Fruit fly (Drosophila melanogaster) whole organism, embryonic: Measurements from ENCODE around the gene D.

Source experiments
- ATbp ChIP-seq: fragments of 200-800 bp; sonication (Bioruptor generic); optimal IDR thresholded peaks from 2 replicates; lab custom pipeline; 2017; ENCODE audit warnings: missing biosample characterization, mild to moderate bottlenecking, missing genetic modification characterization, missing genetic modification reagents
- CG10462 ChIP-seq: fragments of 200-800 bp; sonication (Bioruptor generic); optimal IDR thresholded peaks from 2 replicates; lab custom pipeline; 2016; ENCODE audit warnings: missing biosample characterization, missing genetic modification characterization
- CG11247 ChIP-seq: fragments of 200-800 bp; sonication (Bioruptor generic); IDR thresholded peaks from 2 replicates; pipeline ENCODE4 v1.3.6; 2022; ENCODE audit warnings: missing biosample characterization, missing genetic modification characterization
- CG11504 ChIP-seq: fragments of 200-800 bp; sonication (Bioruptor generic); optimal IDR thresholded peaks from 3 replicates; lab custom pipeline; 2019; ENCODE audit warnings: missing biosample characterization, mild to moderate bottlenecking, missing genetic modification characterization, moderate library complexity
- CG12155 ChIP-seq: fragments of 200-800 bp; sonication (Bioruptor generic); optimal IDR thresholded peaks from 3 replicates; lab custom pipeline; 2016; ENCODE audit warnings: missing biosample characterization, missing genetic modification characterization
- CG13424 ChIP-seq: fragments of 200-800 bp; sonication (Bioruptor generic); optimal IDR thresholded peaks from 2 replicates; lab custom pipeline; 2019; ENCODE audit warnings: missing biosample characterization, mild to moderate bottlenecking, missing genetic modification characterization, moderate library complexity
- CG14441 ChIP-seq: fragments of 200-800 bp; sonication (Bioruptor generic); IDR thresholded peaks from 2 replicates; pipeline ENCODE4 v1.3.6; 2022; ENCODE audit warnings: missing biosample characterization, missing genetic modification characterization
- CG14860 ChIP-seq: fragments of 200-800 bp; sonication (Bioruptor generic); IDR thresholded peaks from 3 replicates; pipeline ENCODE4 v1.3.6; 2022; ENCODE audit warnings: missing biosample characterization, missing genetic modification characterization; ENCODE audit not compliant: partially characterized antibody
- CG15601 ChIP-seq: fragments of 200-800 bp; sonication (Bioruptor generic); optimal IDR thresholded peaks from 3 replicates; lab custom pipeline; 2019; ENCODE audit warnings: missing biosample characterization, mild to moderate bottlenecking, missing genetic modification characterization, moderate library complexity
- CG1603 ChIP-seq: fragments of 200-800 bp; sonication (Bioruptor generic); optimal IDR thresholded peaks from 2 replicates; lab custom pipeline; 2019; ENCODE audit warnings: missing biosample characterization, mild to moderate bottlenecking, missing genetic modification characterization, moderate library complexity
- CG16813 ChIP-seq: fragments of 200-800 bp; sonication (Bioruptor generic); IDR thresholded peaks from 3 replicates; pipeline ENCODE4 v1.3.6; 2022; ENCODE audit warnings: missing biosample characterization, missing genetic modification characterization; ENCODE audit not compliant: partially characterized antibody
- CG18011 ChIP-seq: fragments of 200-800 bp; sonication (Bioruptor generic); optimal IDR thresholded peaks from 2 replicates; lab custom pipeline; 2017; ENCODE audit warnings: missing biosample characterization, missing genetic modification characterization, mild to moderate bottlenecking, moderate library complexity, missing genotype
- CG2199 ChIP-seq: fragments of 200-800 bp; sonication (Bioruptor generic); IDR thresholded peaks from 3 replicates; pipeline ENCODE4 v1.3.6; 2022; ENCODE audit warnings: missing biosample characterization, missing genetic modification characterization
- CG2678 ChIP-seq: fragments of 200-800 bp; sonication (Bioruptor generic); optimal IDR thresholded peaks from 3 replicates; lab custom pipeline; 2019; ENCODE audit warnings: missing biosample characterization, mild to moderate bottlenecking, missing genetic modification characterization, moderate library complexity
- CG31441 ChIP-seq: fragments of 200-800 bp; sonication (Bioruptor generic); IDR thresholded peaks from 2 replicates; pipeline ENCODE4 v1.3.6; 2022; ENCODE audit warnings: missing biosample characterization, missing genetic modification characterization
- CG33213 ChIP-seq: fragments of 200-800 bp; sonication (Bioruptor generic); optimal IDR thresholded peaks from 3 replicates; lab custom pipeline; 2016; ENCODE audit warnings: missing biosample characterization, missing genetic modification characterization
- CG33557 ChIP-seq: fragments of 200-800 bp; sonication (Bioruptor generic); optimal IDR thresholded peaks from 2 replicates; lab custom pipeline; 2019; ENCODE audit warnings: missing biosample characterization, mild to moderate bottlenecking, missing genetic modification characterization, moderate library complexity
- CG34422 ChIP-seq: fragments of 200-800 bp; sonication (Bioruptor generic); IDR thresholded peaks from 3 replicates; pipeline ENCODE4 v1.3.6; 2022; ENCODE audit warnings: missing biosample characterization, missing genetic modification characterization
- CG4424 ChIP-seq: fragments of 200-800 bp; sonication (Bioruptor generic); optimal IDR thresholded peaks from 3 replicates; lab custom pipeline; 2016; ENCODE audit warnings: missing biosample characterization, missing genetic modification characterization
- CG6654 ChIP-seq: fragments of 200-800 bp; sonication (Bioruptor generic); optimal IDR thresholded peaks from 2 replicates; lab custom pipeline; 2017; ENCODE audit warnings: missing biosample characterization, mild to moderate bottlenecking, missing genetic modification characterization
- CG7839 ChIP-seq: fragments of 200-800 bp; sonication (Bioruptor generic); optimal IDR thresholded peaks from 3 replicates; lab custom pipeline; 2018; ENCODE audit warnings: missing biosample characterization, mild to moderate bottlenecking, missing genetic modification characterization, moderate library complexity
- CG7963 ChIP-seq: fragments of 200-800 bp; sonication (Bioruptor generic); IDR thresholded peaks from 3 replicates; pipeline ENCODE4 v1.3.6; 2022; ENCODE audit warnings: missing biosample characterization, missing genetic modification characterization; ENCODE audit not compliant: partially characterized antibody
- CG8924 ChIP-seq: fragments of 200-800 bp; optimal IDR thresholded peaks from 3 replicates; lab custom pipeline; 2019; ENCODE audit warnings: missing biosample characterization, mild to moderate bottlenecking, missing genetic modification characterization, moderate library complexity
- CG9727 ChIP-seq: fragments of 200-800 bp; sonication (Bioruptor generic); optimal IDR thresholded peaks from 3 replicates; lab custom pipeline; 2017; ENCODE audit warnings: missing biosample characterization, mild to moderate bottlenecking, missing genetic modification characterization
- Camta ChIP-seq: fragments of 200-800 bp; sonication (Bioruptor generic); optimal IDR thresholded peaks from 2 replicates; lab custom pipeline; 2016; ENCODE audit warnings: missing biosample characterization, missing genetic modification characterization
- Dad ChIP-seq: fragments of 200-800 bp; sonication (Bioruptor generic); optimal IDR thresholded peaks from 3 replicates; lab custom pipeline; 2016; ENCODE audit warnings: missing biosample characterization, missing genetic modification characterization
- HLH4C ChIP-seq: fragments of 200-800 bp; sonication (Bioruptor generic); IDR thresholded peaks from 3 replicates; pipeline ENCODE4 v1.3.6; 2022; ENCODE audit warnings: missing biosample characterization, missing genetic modification characterization; ENCODE audit not compliant: partially characterized antibody
- Hr51 ChIP-seq, 2 experiments: fragments of 200-800 bp; sonication (Bioruptor generic); optimal IDR thresholded peaks; 2 replicates in 1 of 2; 3 replicates in 1 of 2; lab custom pipeline; 2016 to 2018; ENCODE audit warnings: missing biosample characterization in 2 of 2, missing genetic modification characterization in 2 of 2, mild to moderate bottlenecking in 1 of 2, moderate library complexity in 1 of 2
- Hr78 ChIP-seq, 2 experiments: fragments of 200-800 bp in 1 of 2; fragments of >200 bp in 1 of 2; sonication (Bioruptor generic) in 1 of 2; optimal IDR thresholded peaks; 2 replicates each; lab custom pipeline; 2017 to 2019; ENCODE audit warnings: missing biosample characterization in 2 of 2, missing genetic modification characterization in 2 of 2, mild to moderate bottlenecking in 1 of 2, moderate library complexity in 1 of 2
- Hsf ChIP-seq: fragments of 200-800 bp; sonication (Bioruptor generic); optimal IDR thresholded peaks from 3 replicates; lab custom pipeline; 2016; ENCODE audit warnings: missing biosample characterization, missing genetic modification characterization
- MBD-R2 ChIP-seq: fragments of 200-800 bp; sonication (Bioruptor generic); IDR thresholded peaks from 2 replicates; pipeline ENCODE4 v1.3.6; 2022; ENCODE audit warnings: missing biosample characterization, missing genetic modification characterization
- Mad ChIP-seq: fragments of 200-800 bp; sonication (Bioruptor generic); optimal IDR thresholded peaks from 2 replicates; lab custom pipeline; 2016; ENCODE audit warnings: missing biosample characterization, missing genetic modification characterization
- PHDP ChIP-seq: fragments of 200-800 bp; sonication (Bioruptor generic); optimal IDR thresholded peaks from 3 replicates; lab custom pipeline; 2018; ENCODE audit warnings: missing biosample characterization, mild to moderate bottlenecking, missing genetic modification characterization, moderate library complexity
- Ravus ChIP-seq: fragments of 200-800 bp; sonication (Bioruptor generic); IDR thresholded peaks from 2 replicates; pipeline ENCODE4 v1.3.6; 2022; ENCODE audit warnings: missing biosample characterization, missing genetic modification characterization
- amos ChIP-seq: fragments of 200-800 bp; sonication (Bioruptor generic); IDR thresholded peaks from 2 replicates; pipeline ENCODE4 v1.3.6; 2022; ENCODE audit warnings: missing biosample characterization, missing genetic modification characterization; ENCODE audit not compliant: partially characterized antibody
- bsh ChIP-seq, 2 experiments: fragments of 200-800 bp; sonication (Bioruptor generic); optimal IDR thresholded peaks; 2 replicates each; lab custom pipeline; 2017 to 2018; ENCODE audit warnings: mild to moderate bottlenecking in 2 of 2, missing biosample characterization in 2 of 2, missing genetic modification characterization in 2 of 2, moderate library complexity in 1 of 2
- chm ChIP-seq: fragments of 200-800 bp; sonication (Bioruptor generic); IDR thresholded peaks from 2 replicates; pipeline ENCODE4 v1.3.6; 2022; ENCODE audit warnings: missing biosample characterization, missing genetic modification characterization
- corto ChIP-seq: fragments of 200-800 bp; sonication (Bioruptor generic); optimal IDR thresholded peaks from 2 replicates; lab custom pipeline; 2016; ENCODE audit warnings: missing biosample characterization, mild to moderate bottlenecking, missing genetic modification characterization, moderate library complexity
- gem ChIP-seq: fragments of 200-800 bp; sonication (Bioruptor generic); optimal IDR thresholded peaks from 2 replicates; lab custom pipeline; 2019; ENCODE audit warnings: missing biosample characterization, mild to moderate bottlenecking, missing genetic modification characterization, moderate library complexity
- h ChIP-seq: fragments of >200 bp; optimal IDR thresholded peaks from 2 replicates; lab custom pipeline; 2017
- ham ChIP-seq: fragments of 200-800 bp; sonication (Bioruptor generic); IDR thresholded peaks from 2 replicates; pipeline ENCODE4 v1.3.6; 2022; ENCODE audit warnings: missing biosample characterization, missing genetic modification characterization
- lilli ChIP-seq: fragments of 200-800 bp; sonication (Bioruptor generic); optimal IDR thresholded peaks from 3 replicates; lab custom pipeline; 2016; ENCODE audit warnings: missing biosample characterization, missing genetic modification characterization
- nerfin-2 ChIP-seq: fragments of 200-800 bp; sonication (Bioruptor generic); IDR thresholded peaks from 2 replicates; pipeline ENCODE4 v1.3.6; 2022; ENCODE audit warnings: missing biosample characterization, missing genetic modification characterization; ENCODE audit not compliant: partially characterized antibody
- org-1 ChIP-seq: fragments of 200-800 bp; sonication (Bioruptor generic); optimal IDR thresholded peaks from 2 replicates; lab custom pipeline; 2017; ENCODE audit warnings: missing biosample characterization, missing genetic modification characterization
- sens-2 ChIP-seq: fragments of 200-800 bp; sonication (Bioruptor generic); IDR thresholded peaks from 2 replicates; pipeline ENCODE4 v1.3.6; 2022; ENCODE audit warnings: missing biosample characterization, missing genetic modification characterization
- trem ChIP-seq: fragments of 200-800 bp; optimal IDR thresholded peaks from 3 replicates; lab custom pipeline; 2019; ENCODE audit warnings: missing biosample characterization, mild to moderate bottlenecking, missing genetic modification characterization, moderate library complexity
- vnd ChIP-seq: fragments of 200-800 bp; sonication (Bioruptor generic); IDR thresholded peaks from 3 replicates; pipeline ENCODE4 v1.3.6; 2022; ENCODE audit warnings: missing biosample characterization, missing genetic modification characterization; ENCODE audit not compliant: partially characterized antibody

The D gene

DNA sequence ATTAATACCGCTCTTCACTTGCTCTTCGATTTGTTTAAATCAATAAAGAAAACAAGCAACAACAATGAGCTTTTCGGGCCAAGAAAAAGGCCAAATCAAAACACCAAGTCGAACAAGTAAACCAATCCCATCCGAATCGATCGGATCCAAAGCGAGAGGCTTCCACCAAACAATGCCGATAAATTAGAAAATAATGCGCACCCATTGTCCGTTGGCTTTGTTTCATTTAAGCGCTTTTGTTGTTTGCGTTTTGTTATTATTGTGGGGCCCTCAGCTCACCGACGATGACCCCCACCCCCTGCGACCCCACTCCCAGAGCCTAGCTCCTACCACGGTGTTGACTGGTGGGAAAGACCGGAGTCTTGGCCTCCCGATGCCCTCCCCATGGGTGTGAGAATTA lies 10.5 kb downstream of the D start (continued):
- TF ChIP-seq Hsf (GFP tag; lab: Kevin White, UChicago) (no peak), ham (no peak), CG4424 (no peak), CG18011 (GFP tag; lab: Kevin White, UChicago) (no peak), amos (GFP tag; lab: Robert Waterston, UW) (no peak), CG12155 (GFP tag; lab: Kevin White, UChicago) (no peak), CG2678 (tag; lab: Kevin White, UChicago) (no peak), CG33557 (GFP tag; lab: Kevin White, UChicago) (no peak), Ravus (GFP tag; lab: Robert Waterston, UW) (no peak)

DNA sequence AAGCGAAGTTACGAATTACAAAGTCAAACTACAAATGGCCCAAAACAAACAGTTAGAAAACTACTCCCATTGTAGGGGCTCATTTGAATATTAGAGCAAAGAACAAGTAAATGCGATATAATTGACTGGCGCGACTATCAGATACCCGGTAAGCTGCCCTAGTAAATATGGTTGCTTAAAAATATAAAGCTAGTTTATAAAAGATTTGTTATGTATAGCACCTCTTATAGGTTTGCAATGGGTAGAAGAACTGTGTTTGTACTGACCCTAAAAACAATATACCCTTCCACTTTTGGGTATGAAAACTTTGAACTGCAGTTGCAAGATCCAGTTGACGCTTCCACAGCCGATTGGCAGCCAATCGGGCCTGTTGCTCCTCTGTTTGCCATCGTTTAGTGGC lies 12.1 kb downstream of the D start:
- no peak for TF ChIP-seq Dad (GFP tag; lab: Kevin White, UChicago)
- peak in 1 of 2 experiments; percentile 14 for TF ChIP-seq Hr51 (GFP tag; optimal IDR thresholded peaks at IDR 0.05; lab: Kevin White, UChicago)
- TF ChIP-seq CG9727 (GFP tag; lab: Kevin White, UChicago): peak; percentile 15
- no peak for TF ChIP-seq corto (GFP tag; lab: Kevin White, UChicago)
- no peak for TF ChIP-seq MBD-R2 (GFP tag; lab: Robert Waterston, UW)
- TF ChIP-seq CG6654 (GFP tag; lab: Kevin White, UChicago): no peak
- no peak for TF ChIP-seq vnd (GFP tag; lab: Robert Waterston, UW)
- peak in 1 of 2 experiments; percentile 33 for TF ChIP-seq Hr78 (GFP tag; optimal IDR thresholded peaks at IDR 0.05; lab: Kevin White, UChicago)
- no peak for TF ChIP-seq CG11247 (GFP tag; lab: Robert Waterston, UW)
- TF ChIP-seq CG7839 (tag; lab: Kevin White, UChicago): peak; percentile 38
- TF ChIP-seq CG31441: peak; percentile 29; the same call in 1 of the 2 replicates
- peak; percentile 48; the same call in 1 of the 3 replicates for TF ChIP-seq HLH4C (GFP tag; lab: Robert Waterston, UW)
- TF ChIP-seq CG11504 (tag; lab: Kevin White, UChicago): peak; percentile 21
- peak; percentile 43 for TF ChIP-seq CG2678 (tag; lab: Kevin White, UChicago)
- TF ChIP-seq gem (tag; lab: Kevin White, UChicago): peak; percentile 57
- no peak; the same call in 1 of the 2 replicates for TF ChIP-seq CG14441 (GFP tag; lab: Robert Waterston, UW)
- 0 out of 3 replicates have a peak, but pooled peaks have one; percentile 24 for TF ChIP-seq CG14860 (GFP tag; lab: Robert Waterston, UW)
- TF ChIP-seq h (lab: Kevin White, UChicago): no peak
- TF ChIP-seq CG8924 (tag; lab: Kevin White, UChicago): peak; percentile 39
- TF ChIP-seq CG13424 (tag; lab: Kevin White, UChicago): peak; percentile 25
- peak; percentile 16 for TF ChIP-seq PHDP
- TF ChIP-seq bsh (GFP tag; optimal IDR thresholded peaks at IDR 0.05; lab: Kevin White, UChicago): peak in 1 of 2 experiments; percentile 75
- TF ChIP-seq CG10462: peak; percentile 14
- peak; percentile 35 for TF ChIP-seq CG1603 (tag; lab: Kevin White, UChicago)
- TF ChIP-seq CG2199 (GFP tag; lab: Robert Waterston, UW): 0 out of 3 replicates have a peak, but pooled peaks have one; percentile 20
- TF ChIP-seq ATbp: no peak
- TF ChIP-seq Camta: peak; percentile 19
- peak; percentile 21 for TF ChIP-seq trem
- TF ChIP-seq CG16813: 0 out of 3 replicates have a peak, but pooled peaks have one; percentile 21
- TF ChIP-seq CG33213 (GFP tag; lab: Kevin White, UChicago): peak; percentile 15
- no peak for TF ChIP-seq CG7963 (GFP tag; lab: Robert Waterston, UW)
- no peak for TF ChIP-seq org-1 (GFP tag; lab: Kevin White, UChicago)
- peak; percentile 11 for TF ChIP-seq lilli (GFP tag; lab: Kevin White, UChicago)
- TF ChIP-seq nerfin-2 (GFP tag; lab: Robert Waterston, UW): peak; percentile 22; the same call in 1 of the 2 replicates
- peak; percentile 28; the same call in 1 of the 2 replicates for TF ChIP-seq chm (GFP tag; lab: Robert Waterston, UW)
- 0 out of 2 replicates have a peak, but pooled peaks have one; percentile 33 for TF ChIP-seq sens-2
- peak; percentile 9 for TF ChIP-seq Mad (GFP tag; lab: Kevin White, UChicago)
- TF ChIP-seq CG34422 (GFP tag; lab: Robert Waterston, UW): 0 out of 3 replicates have a peak, but pooled peaks have one; percentile 12
- TF ChIP-seq CG15601 (tag; lab: Kevin White, UChicago): peak; percentile 37
